Worm (Caenorhabditis elegans) whole organism, L1 larva: ENCODE data around the gene F36F12.3.
A peak's percentile ranks its signal among the peaks of the same experiment; 100 is the strongest.

ENCODE experiments used
- ama-1 ChIP-seq: fragments of 150-350 bp; optimal IDR thresholded peaks from 2 replicates; lab custom pipeline; 2014
- ceh-82 ChIP-seq, 3 experiments: fragments of 150-350 bp in 1 of 3; sonication (generic microtip) in 2 of 3; optimal IDR thresholded peaks; 2 replicates each; lab custom pipeline; 2014 to 2017; ENCODE audit warnings: missing biosample characterization in 3 of 3, missing genetic modification characterization in 3 of 3
- ceh-90 ChIP-seq: sonication (generic microtip); optimal IDR thresholded peaks from 2 replicates; lab custom pipeline; 2016; ENCODE audit warnings: missing genetic modification characterization, missing compliant biosample characterization
- lin-39 ChIP-seq: fragments of 150-350 bp; optimal IDR thresholded peaks from 2 replicates; lab custom pipeline; 2014; ENCODE audit warnings: missing biosample characterization, missing genetic modification reagents, missing genetic modification characterization
- lir-3 ChIP-seq: sonication (generic microtip); optimal IDR thresholded peaks from 2 replicates; lab custom pipeline; 2016; ENCODE audit warnings: mild to moderate bottlenecking, missing genetic modification characterization, moderate library complexity, missing compliant biosample characterization; ENCODE audit not compliant: poor library complexity
- nhr-11 ChIP-seq: fragments of 150-350 bp; optimal IDR thresholded peaks from 2 replicates; lab custom pipeline; 2014; ENCODE audit warnings: missing biosample characterization, missing genetic modification characterization
- nhr-77 ChIP-seq: fragments of 150-350 bp; optimal IDR thresholded peaks from 2 replicates; lab custom pipeline; 2014; ENCODE audit warnings: missing biosample characterization, missing genetic modification characterization
- nhr-84 ChIP-seq: sonication (generic microtip); optimal IDR thresholded peaks from 2 replicates; lab custom pipeline; 2017; ENCODE audit warnings: missing biosample characterization, missing genetic modification characterization
- nhr-90 ChIP-seq: sonication (generic microtip); optimal IDR thresholded peaks from 2 replicates; lab custom pipeline; 2016; ENCODE audit warnings: mild to moderate bottlenecking, missing genetic modification characterization, missing compliant biosample characterization; ENCODE audit not compliant: poor library complexity
- skn-1 ChIP-seq: fragments of 150-350 bp; optimal IDR thresholded peaks from 2 replicates; lab custom pipeline; 2014; ENCODE audit warnings: missing biosample characterization, missing genetic modification characterization
- zag-1 ChIP-seq: fragments of 150-350 bp; optimal IDR thresholded peaks from 2 replicates; lab custom pipeline; 2014; ENCODE audit warnings: missing biosample characterization, missing genetic modification characterization

- TF ChIP-seq lin-39 (tag; lab: Kevin White, UChicago) (no peak), nhr-77 (peak; percentile 15), nhr-84 (tag; lab: Kevin White, UChicago) (no peak), nhr-11 (no peak), ceh-90 (tag; lab: Kevin White, UChicago) (no peak), lir-3 (no peak), ceh-82 (tag; optimal IDR thresholded peaks at IDR 0.05; lab: Kevin White, UChicago) (peak in 1 of 3 experiments; percentile 46), ama-1 (lab: Kevin White, UChicago) (no peak), nhr-90 (no peak), skn-1 (tag; lab: Kevin White, UChicago) (peak; percentile 11), zag-1 (tag; lab: Kevin White, UChicago) (no peak)
Measured at ce11 chrV:2109295-2109694, 23.7 kb downstream of the F36F12.3 start, which contains the start of gene ckb-4.
